Worm (Caenorhabditis elegans) whole organism, midembryonic: ENCODE results near the gene enpl-1.

Experiments used
- flt-1 ChIP-seq: fragments of 200-800 bp; sonication (Bioruptor generic); IDR thresholded peaks from 2 replicates; pipeline ENCODE4 v1.3.6; 2022; ENCODE audit warnings: missing genetic modification characterization, missing compliant biosample characterization
- klf-2 ChIP-seq: fragments of 200-800 bp; sonication (Bioruptor generic); conservative IDR thresholded peaks from 2 replicates; pipeline ENCODE4 v1.3.6; 2022; ENCODE audit warnings: missing genetic modification reagents, missing genetic modification characterization, missing compliant biosample characterization
- med-1 ChIP-seq: sonication (generic microtip); optimal IDR thresholded peaks from 2 replicates; lab custom pipeline; 2017; ENCODE audit warnings: missing genetic modification characterization, mild to moderate bottlenecking, missing compliant biosample characterization, antibody characterized with exemption, missing genetic modification reagents; ENCODE audit not compliant: insufficient read depth
- tab-1 ChIP-seq: fragments of 200-800 bp; sonication (Bioruptor generic); IDR thresholded peaks from 2 replicates; pipeline ENCODE4 v1.3.6; 2022; ENCODE audit warnings: missing genetic modification characterization, missing compliant biosample characterization
- ztf-23 ChIP-seq: fragments of 200-800 bp; sonication (Bioruptor generic); IDR thresholded peaks from 2 replicates; pipeline ENCODE4 v1.3.6; 2022; ENCODE audit warnings: missing genetic modification reagents, missing genetic modification characterization, missing compliant biosample characterization
- ztf-29 ChIP-seq: fragments of 200-800 bp; sonication (Bioruptor generic); IDR thresholded peaks from 2 replicates; pipeline ENCODE4 v1.3.6; 2022; ENCODE audit warnings: missing genetic modification reagents, missing genetic modification characterization, missing compliant biosample characterization

ce11 chrIV:11080823-11081285 is 38.2 kb upstream of the enpl-1 start, which contains the start of gene atg-7:
- TF ChIP-seq med-1 (GFP tag; lab: Kevin White, UChicago) (no peak), tab-1 (GFP tag; lab: Robert Waterston, UW) (no peak), ztf-23 (GFP tag; lab: Robert Waterston, UW) (no peak), flt-1 (no peak), klf-2 (GFP tag; lab: Robert Waterston, UW) (no peak), ztf-29 (GFP tag; lab: Robert Waterston, UW) (no peak)
